Fruit fly (Drosophila melanogaster): ENCODE measurements around the gene SPE.

Gene SPE

DNA sequence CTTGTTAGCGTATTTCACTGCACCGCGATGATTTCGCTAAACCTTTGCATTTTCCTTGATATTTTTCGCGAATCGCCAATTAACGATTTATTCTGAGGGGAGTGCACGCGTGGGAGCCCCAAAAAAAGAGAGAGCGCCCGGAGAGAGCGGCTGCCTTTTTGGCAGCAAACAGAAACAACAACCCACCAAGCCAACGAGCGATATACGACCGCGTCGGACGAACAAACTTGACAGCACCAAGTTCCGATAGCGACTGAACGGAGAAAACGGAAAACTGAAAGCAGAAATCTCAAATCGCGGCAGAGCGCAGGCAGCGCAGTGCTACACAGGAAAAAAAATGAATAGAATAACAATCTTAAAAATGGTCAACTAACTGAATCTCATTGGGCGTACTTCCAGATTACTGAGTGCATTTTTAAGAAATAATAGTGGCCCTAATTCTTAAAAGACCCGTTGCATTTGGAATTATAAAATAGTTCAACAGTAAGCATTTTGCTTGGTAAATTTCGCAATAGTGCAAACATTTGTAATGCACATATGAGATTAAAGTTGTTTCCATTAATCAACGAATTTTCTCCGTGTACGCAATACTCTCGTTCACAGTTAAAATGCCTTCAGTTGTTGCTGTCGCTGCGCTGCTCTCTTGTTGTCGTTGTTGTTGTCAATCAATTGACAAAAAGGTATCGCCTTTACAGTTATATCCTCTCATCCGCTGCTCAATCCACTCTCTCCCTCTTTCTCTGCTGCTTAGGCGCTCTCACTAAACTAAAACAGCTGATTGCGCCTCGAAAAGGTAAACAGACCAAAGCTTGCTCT is 16.4 kb upstream of the SPE start, which contains the start of gene CG31145 (continued):
- TF ChIP-seq cg (GFP tag; optimal IDR thresholded peaks at IDR 0.05), result peak; percentile 49
- TF ChIP-seq CG1233 (GFP tag; optimal IDR thresholded peaks at IDR 0.05), result peak; percentile 99
- peak; percentile 98 for TF ChIP-seq ara (GFP tag; IDR thresholded peaks at IDR 0.05)
- peak; percentile 99 for TF ChIP-seq salm (tag; optimal IDR thresholded peaks at IDR 0.05)
- peak; percentile 97 for TF ChIP-seq Spps (tag; optimal IDR thresholded peaks at IDR 0.05)
- TF ChIP-seq CG16779 (GFP tag; IDR thresholded peaks at IDR 0.05), result peak; percentile 96
- peak; percentile 100 for TF ChIP-seq mam (GFP tag; optimal IDR thresholded peaks at IDR 0.05)
- TF ChIP-seq CG3281 (GFP tag; optimal IDR thresholded peaks at IDR 0.05), result peak; percentile 100
- peak; percentile 99 for TF ChIP-seq CG18262 (tag; optimal IDR thresholded peaks at IDR 0.05)
- TF ChIP-seq CG13123 (GFP tag; optimal IDR thresholded peaks at IDR 0.05), result peak; percentile 98
- peak; percentile 99 for TF ChIP-seq trh (GFP tag; optimal IDR thresholded peaks at IDR 0.05)
- peak; percentile 93 for TF ChIP-seq CG11696 (GFP tag; IDR thresholded peaks at IDR 0.05)
- peak; percentile 93 for TF ChIP-seq CG15696 (tag; optimal IDR thresholded peaks at IDR 0.05)
- peak; percentile 98 for TF ChIP-seq CG9932 (GFP tag; IDR thresholded peaks at IDR 0.05)
- peak; percentile 100 for TF ChIP-seq slp2 (GFP tag; optimal IDR thresholded peaks at IDR 0.05)
- TF ChIP-seq Fer1 (GFP tag; optimal IDR thresholded peaks at IDR 0.05), result peak; percentile 100
- TF ChIP-seq Doc3 (GFP tag; IDR thresholded peaks at IDR 0.05; ENCODE audit: partially characterized antibody), result no peak
- peak; percentile 99 for TF ChIP-seq Chrac-16 (GFP tag; optimal IDR thresholded peaks at IDR 0.05)
- TF ChIP-seq sug (tag; optimal IDR thresholded peaks at IDR 0.05), result peak; percentile 98
- TF ChIP-seq ftz-f1 (GFP tag; optimal IDR thresholded peaks at IDR 0.05), result peak; percentile 90
- peak; percentile 97 for TF ChIP-seq Jarid2 (GFP tag; optimal IDR thresholded peaks at IDR 0.05)
- peak; percentile 99 for TF ChIP-seq da (GFP tag; optimal IDR thresholded peaks at IDR 0.05)
- TF ChIP-seq HLH54F (GFP tag; optimal IDR thresholded peaks at IDR 0.05), result peak; percentile 100
- TF ChIP-seq CG11398 (GFP tag; optimal IDR thresholded peaks at IDR 0.05), result peak; percentile 99
- peak; percentile 96 for TF ChIP-seq CG10267 (tag; optimal IDR thresholded peaks at IDR 0.05)
- TF ChIP-seq CG2875 (GFP tag; optimal IDR thresholded peaks at IDR 0.05), result peak; percentile 99
- TF ChIP-seq CG10274 (GFP tag; optimal IDR thresholded peaks at IDR 0.05), result peak; percentile 97
- peak; percentile 100 for TF ChIP-seq nau (GFP tag; optimal IDR thresholded peaks at IDR 0.05)
- peak; percentile 97 for TF ChIP-seq CG7987 (GFP tag; optimal IDR thresholded peaks at IDR 0.05)
- TF ChIP-seq CG18476 (GFP tag; optimal IDR thresholded peaks at IDR 0.05), result peak; percentile 99
- peak; percentile 97 for TF ChIP-seq Poxn (GFP tag; IDR thresholded peaks at IDR 0.05)
- no peak for TF ChIP-seq HLHmδ (GFP tag; optimal IDR thresholded peaks at IDR 0.05)
- peak; percentile 98 for TF ChIP-seq CG7357 (GFP tag; IDR thresholded peaks at IDR 0.05)
- TF ChIP-seq CG14441 (GFP tag; IDR thresholded peaks at IDR 0.05), result peak; percentile 99
- peak; percentile 99 for TF ChIP-seq BtbVII (GFP tag; optimal IDR thresholded peaks at IDR 0.05)
- TF ChIP-seq Sox102F (GFP tag; optimal IDR thresholded peaks at IDR 0.05), result peak; percentile 100
- TF ChIP-seq CG15073 (GFP tag; optimal IDR thresholded peaks at IDR 0.05), result peak; percentile 90
- peak; percentile 96 for TF ChIP-seq dimm (GFP tag; IDR thresholded peaks at IDR 0.05)
- TF ChIP-seq al (GFP tag; IDR thresholded peaks at IDR 0.05), result peak; percentile 99
- peak; percentile 99 for TF ChIP-seq danr (GFP tag; IDR thresholded peaks at IDR 0.05)
- TF ChIP-seq org-1 (GFP tag; optimal IDR thresholded peaks at IDR 0.05), result peak; percentile 100
- TF ChIP-seq CG6854 (GFP tag; optimal IDR thresholded peaks at IDR 0.05), result peak; percentile 99
- TF ChIP-seq Bdp1 (GFP tag; optimal IDR thresholded peaks at IDR 0.05), result peak; percentile 96
- TF ChIP-seq CG15601 (tag; optimal IDR thresholded peaks at IDR 0.05), result peak; percentile 98
- TF ChIP-seq crol (GFP tag; IDR thresholded peaks at IDR 0.05), result peak; percentile 73
- peak; percentile 99 for TF ChIP-seq phol (tag; optimal IDR thresholded peaks at IDR 0.05)
- peak; percentile 100 for TF ChIP-seq Atf6 (GFP tag; IDR thresholded peaks at IDR 0.05)
- TF ChIP-seq MTF-1 (GFP tag; optimal IDR thresholded peaks at IDR 0.05; ENCODE audit: borderline replicate concordance), result peak; percentile 93
